Worm (Caenorhabditis elegans): ENCODE results near the gene ZK899.6.

The ZK899.6 gene

ce11 chrX:9510448-9510847 is 47.3 kb downstream of the ZK899.6 start:
- no peak for TF ChIP-seq ztf-29 (GFP tag; IDR thresholded peaks at IDR 0.05)
- TF ChIP-seq tab-1 (GFP tag; IDR thresholded peaks at IDR 0.05), result no peak

ce11 chrX:9512457-9512856 is 49.3 kb downstream of the ZK899.6 start:
- no peak for TF ChIP-seq ref-1 (GFP tag; conservative IDR thresholded peaks at IDR 0.05)
- no peak for TF ChIP-seq tab-1 (GFP tag; IDR thresholded peaks at IDR 0.05)
- no peak for TF ChIP-seq T22C8.4 (GFP tag; IDR thresholded peaks at IDR 0.05)
